Worm (Caenorhabditis elegans) whole organism, L4 larva: ENCODE measurements around the gene ZC513.14.

ENCODE experiments used
- Y105C5A.15 ChIP-seq: fragments of 200-800 bp; sonication (Bioruptor generic); IDR thresholded peaks from 2 replicates; pipeline ENCODE4 v1.3.6; 2022; ENCODE audit warnings: missing genetic modification characterization, missing compliant biosample characterization
- ces-1 ChIP-seq: fragments of 150-350 bp; sonication (generic microtip); optimal IDR thresholded peaks from 4 replicates; lab custom pipeline; 2014; ENCODE audit warnings: missing biosample characterization, missing genetic modification reagents, missing genetic modification characterization
- lin-1 ChIP-seq: fragments of 200-800 bp; sonication (Bioruptor generic); IDR thresholded peaks from 2 replicates; pipeline ENCODE4 v1.3.6; 2022; ENCODE audit warnings: missing genetic modification reagents, missing genetic modification characterization, missing compliant biosample characterization
- lsy-2 ChIP-seq, 2 experiments: fragments of 150-350 bp in 1 of 2; sonication (generic microtip) in 1 of 2; optimal IDR thresholded peaks; 2 replicates each; lab custom pipeline; 2014 to 2017; ENCODE audit warnings: missing biosample characterization in 2 of 2, missing genetic modification characterization in 2 of 2
- mdt-29 ChIP-seq: fragments of 200-800 bp; sonication (Bioruptor generic); IDR thresholded peaks from 2 replicates; pipeline ENCODE4 v1.3.6; 2022; ENCODE audit warnings: missing genetic modification reagents, missing genetic modification characterization, missing compliant biosample characterization
- nhr-25 ChIP-seq: sonication (generic microtip); optimal IDR thresholded peaks from 2 replicates; lab custom pipeline; 2017; ENCODE audit warnings: missing genetic modification characterization, mild to moderate bottlenecking, missing compliant biosample characterization, antibody characterized with exemption, moderate library complexity, borderline replicate concordance; ENCODE audit not compliant: insufficient read depth
- nhr-28 ChIP-seq: fragments of 150-350 bp; optimal IDR thresholded peaks from 2 replicates; lab custom pipeline; 2014; ENCODE audit warnings: missing biosample characterization, missing genetic modification characterization
- nhr-6 ChIP-seq: fragments of 150-350 bp; optimal IDR thresholded peaks from 2 replicates; lab custom pipeline; 2014; ENCODE audit warnings: missing biosample characterization, missing genetic modification characterization
- nhr-76 ChIP-seq: fragments of 150-350 bp; optimal IDR thresholded peaks from 2 replicates; lab custom pipeline; 2014; ENCODE audit warnings: missing biosample characterization, missing genetic modification characterization
- unc-39 ChIP-seq: sonication (generic microtip); optimal IDR thresholded peaks from 2 replicates; lab custom pipeline; 2017; ENCODE audit warnings: missing biosample characterization, missing genetic modification characterization

ce11 chrV:8022040-8022439 lies 13.8 kb downstream of the ZC513.14 start, which contains the start of gene ech-3:
- no peak for TF ChIP-seq lsy-2 (tag; optimal IDR thresholded peaks at IDR 0.05; lab: Kevin White, UChicago)
- no peak for TF ChIP-seq unc-39 (tag; lab: Kevin White, UChicago)
- TF ChIP-seq mdt-29 (GFP tag; lab: Robert Waterston, UW): no peak
- no peak for TF ChIP-seq Y105C5A.15 (GFP tag; lab: Robert Waterston, UW)
- TF ChIP-seq nhr-25 (tag; lab: Kevin White, UChicago): no peak
- TF ChIP-seq lin-1 (GFP tag; lab: Robert Waterston, UW): no peak
- no peak for TF ChIP-seq ces-1 (GFP tag; lab: Kevin White, UChicago)
- no peak for TF ChIP-seq nhr-76
- peak; percentile 14 for TF ChIP-seq nhr-28 (tag; lab: Kevin White, UChicago)
- TF ChIP-seq nhr-6 (tag; lab: Kevin White, UChicago): no peak
